Worm (Caenorhabditis elegans): ENCODE results near the gene Y57G11C.28.
"Not testable (repeated sequence)": the region's sequence is repeated elsewhere in the genome, so short reads cannot be mapped to it uniquely, and the experiment has no call there.

Gene Y57G11C.28

DNA sequence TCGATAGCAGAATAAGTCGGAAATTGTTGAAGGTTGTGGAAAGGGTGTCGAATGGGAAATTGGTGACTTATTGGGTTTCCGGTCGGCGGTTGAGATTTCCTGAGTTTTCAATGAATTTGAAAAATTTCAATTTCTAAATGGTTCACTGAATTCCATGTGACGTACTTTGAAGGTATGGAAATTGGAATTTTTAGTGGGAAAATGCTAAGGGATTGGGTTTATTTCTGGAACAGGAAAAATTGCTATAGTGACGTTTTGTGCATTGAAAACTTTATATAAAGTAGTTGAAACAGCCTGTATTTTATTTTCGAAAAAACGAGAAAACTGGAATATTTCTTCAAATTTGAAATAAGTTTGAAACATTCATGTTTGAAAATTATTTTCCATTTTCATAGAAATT lies 19.9 kb upstream of the Y57G11C.28 start, which contains the start of gene pnc-2:
pnc-2 (minus strand) TSS at position 101 of the 400 bp plus-strand sequence.
- TF ChIP-seq lin-39 (tag; optimal IDR thresholded peaks at IDR 0.05) (no peak), fkh-8 (tag; optimal IDR thresholded peaks at IDR 0.05) (peak; percentile 19)

DNA sequence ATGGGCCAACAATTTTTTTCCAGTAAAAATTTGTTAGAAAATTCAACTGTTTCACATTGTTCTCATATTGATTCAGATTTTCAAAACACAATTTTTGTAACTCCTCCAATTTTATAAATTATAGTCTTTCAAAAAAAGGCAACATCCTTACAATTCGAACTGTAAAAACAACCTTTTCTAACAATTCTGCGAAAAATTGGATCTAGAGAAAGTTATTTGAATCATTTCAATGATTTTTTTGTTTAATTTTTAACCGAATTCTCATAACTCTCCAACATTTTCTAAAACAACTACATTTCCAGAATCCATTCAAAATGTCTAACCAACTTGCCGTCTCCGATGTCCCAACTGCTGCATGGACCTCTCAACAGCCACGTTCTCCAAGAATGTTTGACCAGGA lies 10.2 kb upstream of the Y57G11C.28 start, which contains the start of gene ccch-5:
ccch-5 (plus strand) TSS at position 301 of the 400 bp plus-strand sequence.
- TF ChIP-seq blmp-1 (tag; optimal IDR thresholded peaks at IDR 0.05) (no peak), nhr-28 (tag; optimal IDR thresholded peaks at IDR 0.05) (no peak), ztf-4 (tag; optimal IDR thresholded peaks at IDR 0.05) (no peak), aly-2 (tag; optimal IDR thresholded peaks at IDR 0.05) (no peak), nhr-77 (tag; optimal IDR thresholded peaks at IDR 0.05) (no peak), mab-9 (GFP tag; IDR thresholded peaks at IDR 0.05) (no peak), sptf-1 (tag; optimal IDR thresholded peaks at IDR 0.05) (no peak)

DNA sequence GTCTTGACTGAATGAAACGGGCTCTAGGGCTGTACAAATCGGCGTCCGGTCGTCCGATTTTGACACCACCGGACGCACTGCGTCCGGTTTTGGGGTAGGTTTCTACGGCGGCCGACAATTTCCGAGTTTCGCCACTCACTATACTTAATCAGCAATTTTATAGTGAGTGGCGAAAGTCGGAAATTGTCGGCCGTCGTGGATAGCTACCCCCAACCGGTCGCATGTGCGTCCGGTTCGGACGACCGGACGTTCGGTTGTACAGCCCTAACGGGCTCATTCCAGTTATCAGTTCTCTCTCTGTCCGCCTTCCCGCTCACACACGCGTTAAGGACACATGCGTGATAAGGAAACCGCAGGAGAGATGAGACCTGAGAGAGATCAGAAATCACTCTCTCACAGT lies 3.1 kb downstream of the Y57G11C.28 start, which contains the start of gene Y57G11C.1131:
Y57G11C.1131 (plus strand) TSS at position 333 of the 400 bp plus-strand sequence.
- TF ChIP-seq egl-13 (tag; optimal IDR thresholded peaks at IDR 0.05) (no peak), ztf-4 (tag; optimal IDR thresholded peaks at IDR 0.05) (no peak), ceh-63 (GFP tag; optimal IDR thresholded peaks at IDR 0.05) (no peak), efl-1 (optimal IDR thresholded peaks at IDR 0.05) (no peak), efl-1 (GFP tag; optimal IDR thresholded peaks at IDR 0.05 in 1 of 2) (peak in 1 of 2 experiments; percentile 70)

DNA sequence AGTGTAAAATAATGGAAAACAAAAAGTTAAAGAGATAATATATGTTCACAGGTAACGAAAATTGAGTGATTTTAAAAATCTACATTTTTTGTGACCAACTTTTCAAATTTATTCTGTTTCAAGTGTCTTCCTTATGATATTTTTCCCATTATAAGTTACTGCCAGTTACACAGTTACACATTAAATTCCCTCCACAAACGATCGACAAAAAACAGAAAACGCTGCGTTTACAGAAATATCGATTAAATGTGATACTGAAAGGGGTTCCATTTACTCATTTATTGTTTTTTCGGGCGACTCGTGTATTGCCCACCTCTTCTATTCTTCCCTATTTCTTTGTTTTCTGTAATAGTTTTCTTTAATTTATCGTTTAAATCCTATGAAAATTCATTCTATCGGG lies 7.5 kb downstream of the Y57G11C.28 start, which contains the start of gene Y57G11C.1144:
Y57G11C.1144 (plus strand) TSS at position 301 of the 400 bp plus-strand sequence.
- no peak for TF ChIP-seq unc-30 (tag; optimal IDR thresholded peaks at IDR 0.05)
- no peak for TF ChIP-seq sptf-1 (tag; optimal IDR thresholded peaks at IDR 0.05)
- TF ChIP-seq blmp-1 (tag; optimal IDR thresholded peaks at IDR 0.05), result no peak
- TF ChIP-seq pag-3 (tag; optimal IDR thresholded peaks at IDR 0.05; ENCODE audit: borderline replicate concordance, insufficient read depth), result no peak
- TF ChIP-seq C04F5.9 (tag; optimal IDR thresholded peaks at IDR 0.05), result no peak
- TF ChIP-seq C16A3.4 (tag; optimal IDR thresholded peaks at IDR 0.05), result no peak
- no peak for TF ChIP-seq aly-2 (tag; optimal IDR thresholded peaks at IDR 0.05)
- no peak for TF ChIP-seq elt-3 (tag; optimal IDR thresholded peaks at IDR 0.05)
- no peak for TF ChIP-seq lin-15B (tag; optimal IDR thresholded peaks at IDR 0.05)
- no peak for TF ChIP-seq lin-39 (tag; optimal IDR thresholded peaks at IDR 0.05)
- TF ChIP-seq isw-1 (GFP tag; IDR thresholded peaks at IDR 0.05), result no peak
- TF ChIP-seq rnt-1 (tag; optimal IDR thresholded peaks at IDR 0.05), result no peak
- no peak for TF ChIP-seq egl-13 (tag; optimal IDR thresholded peaks at IDR 0.05)
- no peak for TF ChIP-seq mef-2 (tag; optimal IDR thresholded peaks at IDR 0.05)
- TF ChIP-seq nhr-71 (tag; optimal IDR thresholded peaks at IDR 0.05), result no peak
- TF ChIP-seq tlp-1 (tag; optimal IDR thresholded peaks at IDR 0.05), result no peak

DNA sequence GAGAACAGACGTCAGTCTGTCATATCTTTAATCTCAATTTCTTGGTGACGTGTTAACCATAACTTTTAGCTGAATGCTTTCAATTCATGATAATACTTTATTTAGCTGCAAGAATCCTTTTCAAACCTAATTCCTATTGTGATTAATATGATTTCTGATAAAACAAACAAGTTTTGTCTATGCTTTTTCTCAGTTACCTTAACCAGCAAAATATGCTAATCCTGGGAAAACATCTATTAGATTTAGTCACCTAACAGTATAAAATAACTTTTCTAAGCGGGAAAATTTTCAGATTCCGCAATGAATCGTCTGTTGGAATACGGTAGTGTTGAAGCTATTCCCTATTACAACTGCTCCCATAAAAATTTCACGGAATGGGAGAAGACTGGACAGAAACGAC lies 9.1 kb downstream of the Y57G11C.28 start, which contains the start of gene Y57G11C.30:
Y57G11C.30 (plus strand) TSS at position 301 of the 400 bp plus-strand sequence.
- TF ChIP-seq nhr-71, mdl-1, nhr-20 (tag; optimal IDR thresholded peaks at IDR 0.05): not testable (repeated sequence)

DNA sequence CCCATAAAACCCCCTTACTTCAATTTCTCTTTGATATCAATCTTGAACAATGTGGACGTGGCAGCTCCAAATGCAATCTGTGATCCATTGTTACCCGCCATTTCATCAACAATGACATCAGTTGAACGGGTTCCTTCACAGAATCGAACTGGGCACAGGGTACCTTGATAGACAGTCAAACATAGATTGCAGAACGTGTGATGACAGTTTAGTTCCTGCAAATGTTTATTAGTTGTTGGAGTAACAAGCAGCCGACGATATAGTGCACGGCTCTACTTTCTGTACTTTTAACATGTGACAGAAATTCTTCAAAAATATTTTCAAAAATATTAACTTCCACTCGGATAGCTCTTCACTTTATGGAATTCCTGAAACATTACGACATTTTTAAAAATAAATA lies 14.7 kb downstream of the Y57G11C.28 start, which contains the start of gene Y57G11C.48:
Y57G11C.48 (minus strand) TSS at position 101 of the 400 bp plus-strand sequence.
- no peak for TF ChIP-seq pag-3 (tag; optimal IDR thresholded peaks at IDR 0.05; ENCODE audit: borderline replicate concordance, insufficient read depth)
- no peak for TF ChIP-seq ceh-82 (tag; optimal IDR thresholded peaks at IDR 0.05)
- no peak for TF ChIP-seq C04F5.9 (tag; optimal IDR thresholded peaks at IDR 0.05)
- no peak for TF ChIP-seq unc-30 (tag; optimal IDR thresholded peaks at IDR 0.05)
- TF ChIP-seq irx-1 (tag; optimal IDR thresholded peaks at IDR 0.05), result no peak
- no peak for TF ChIP-seq isw-1 (GFP tag; IDR thresholded peaks at IDR 0.05)
- no peak for TF ChIP-seq sox-4 (tag; optimal IDR thresholded peaks at IDR 0.05)
- TF ChIP-seq hlh-17 (GFP tag; optimal IDR thresholded peaks at IDR 0.05; ENCODE audit: borderline replicate concordance), result no peak
- TF ChIP-seq hlh-4 (tag; optimal IDR thresholded peaks at IDR 0.05), result no peak
- no peak for TF ChIP-seq ceh-8 (GFP tag; optimal IDR thresholded peaks at IDR 0.05)
- TF ChIP-seq fkh-4 (tag; optimal IDR thresholded peaks at IDR 0.05; ENCODE audit: borderline replicate concordance), result no peak
- TF ChIP-seq grh-1 (GFP tag; IDR thresholded peaks at IDR 0.05), result no peak
- no peak for TF ChIP-seq nhr-11 (tag; optimal IDR thresholded peaks at IDR 0.05)
- no peak for TF ChIP-seq nhr-76 (tag; optimal IDR thresholded peaks at IDR 0.05)
- no peak for TF ChIP-seq unc-130 (tag; optimal IDR thresholded peaks at IDR 0.05)
- TF ChIP-seq fkh-10 (GFP tag; optimal IDR thresholded peaks at IDR 0.05), result no peak
